Fruit fly (Drosophila melanogaster) S2 (cell line): ENCODE data around the gene VhaM9.7-d.

ENCODE experiments used
- CG8478 ChIP-seq: fragments of >200 bp; optimal IDR thresholded peaks from 2 replicates; lab custom pipeline; 2018
- CTCF ChIP-seq, 2 experiments: fragments of >200 bp; optimal IDR thresholded peaks; 2 replicates each; lab custom pipeline; 2018

Gene VhaM9.7-d

dm6 chr3R:16974904-16975303, at the start of gene VhaM9.7-d:
VhaM9.7-d (plus strand) TSS chr3R:16975204.
- TF ChIP-seq CG8478 (lab: Kevin White, UChicago) (no peak), CTCF (optimal IDR thresholded peaks at IDR 0.05; lab: Kevin White, UChicago) (no peak)

- no peak for TF ChIP-seq CG8478 (lab: Kevin White, UChicago)
- TF ChIP-seq CTCF (optimal IDR thresholded peaks at IDR 0.05; lab: Kevin White, UChicago): no peak
These were observed 42.1 kb upstream of the VhaM9.7-d start for dm6 chr3R:16932868-16933267.

dm6 chr3R:16933350-16933749, 41.7 kb upstream of the VhaM9.7-d start:
- TF ChIP-seq CG8478 (lab: Kevin White, UChicago): no peak
- TF ChIP-seq CTCF (optimal IDR thresholded peaks at IDR 0.05; lab: Kevin White, UChicago): no peak

dm6 chr3R:16934154-16934992, 40.6 kb upstream of the VhaM9.7-d start:
- TF ChIP-seq CG8478 (lab: Kevin White, UChicago): no peak
- peak; percentile 86 to 93 for TF ChIP-seq CTCF (optimal IDR thresholded peaks at IDR 0.05; lab: Kevin White, UChicago)

dm6 chr3R:16936319-16936718, 38.7 kb upstream of the VhaM9.7-d start:
- TF ChIP-seq CG8478 (lab: Kevin White, UChicago) (no peak), CTCF (optimal IDR thresholded peaks at IDR 0.05; lab: Kevin White, UChicago) (no peak)

dm6 chr3R:16940520-16940919, 34.5 kb upstream of the VhaM9.7-d start:
- TF ChIP-seq CTCF (optimal IDR thresholded peaks at IDR 0.05; lab: Kevin White, UChicago) (no peak), CG8478 (lab: Kevin White, UChicago) (no peak)

- TF ChIP-seq CTCF (optimal IDR thresholded peaks at IDR 0.05; lab: Kevin White, UChicago) (no peak), CG8478 (lab: Kevin White, UChicago) (no peak)
These were observed 33.7 kb upstream of the VhaM9.7-d start for dm6 chr3R:16941285-16941684.

- TF ChIP-seq CTCF (optimal IDR thresholded peaks at IDR 0.05; lab: Kevin White, UChicago) (no peak), CG8478 (lab: Kevin White, UChicago) (no peak)
These were observed 30.7 kb upstream of the VhaM9.7-d start for dm6 chr3R:16944267-16944666.

dm6 chr3R:16948667-16949066, 26.3 kb upstream of the VhaM9.7-d start:
- TF ChIP-seq CTCF (optimal IDR thresholded peaks at IDR 0.05; lab: Kevin White, UChicago) (peak; percentile 49 to 64), CG8478 (lab: Kevin White, UChicago) (no peak)

- TF ChIP-seq CG8478 (lab: Kevin White, UChicago) (no peak), CTCF (optimal IDR thresholded peaks at IDR 0.05; lab: Kevin White, UChicago) (no peak)
These were observed 23.6 kb upstream of the VhaM9.7-d start for dm6 chr3R:16951374-16951773.

- TF ChIP-seq CTCF (optimal IDR thresholded peaks at IDR 0.05; lab: Kevin White, UChicago): no peak
These were observed 20.6 kb upstream of the VhaM9.7-d start for dm6 chr3R:16954423-16954822.

- TF ChIP-seq CTCF (optimal IDR thresholded peaks at IDR 0.05; lab: Kevin White, UChicago): peak; percentile 96 to 98
- no peak for TF ChIP-seq CG8478 (lab: Kevin White, UChicago)
These were observed 17.1 kb upstream of the VhaM9.7-d start for dm6 chr3R:16957759-16958536.

- no peak for TF ChIP-seq CG8478 (lab: Kevin White, UChicago)
- TF ChIP-seq CTCF (optimal IDR thresholded peaks at IDR 0.05; lab: Kevin White, UChicago): peak in 1 of 2 experiments; percentile 10
These were observed 14.8 kb upstream of the VhaM9.7-d start for dm6 chr3R:16960219-16960618.

- TF ChIP-seq CG8478 (lab: Kevin White, UChicago) (no peak), CTCF (optimal IDR thresholded peaks at IDR 0.05; lab: Kevin White, UChicago) (no peak)
These were observed 12.7 kb upstream of the VhaM9.7-d start for dm6 chr3R:16962303-16962702.
